Fruit fly (Drosophila melanogaster) whole organism, wandering third instar larva: ENCODE measurements around the gene Atg5.

Experiments used
- CG32264 ChIP-seq: fragments of 200-800 bp; sonication (Bioruptor generic); optimal IDR thresholded peaks from 2 replicates; lab custom pipeline; 2016; ENCODE audit warnings: missing biosample characterization, missing genetic modification characterization
- CG9705 ChIP-seq: fragments of 200-800 bp; sonication (Bioruptor generic); optimal IDR thresholded peaks from 2 replicates; lab custom pipeline; 2018; ENCODE audit warnings: missing biosample characterization, mild to moderate bottlenecking, missing genetic modification characterization
- Dfd ChIP-seq: fragments of >200 bp; optimal IDR thresholded peaks from 2 replicates; lab custom pipeline; 2017; ENCODE audit warnings: missing biosample characterization, missing genetic modification characterization
- brk ChIP-seq: fragments of 200-800 bp; sonication (Bioruptor generic); optimal IDR thresholded peaks from 2 replicates; lab custom pipeline; 2016; ENCODE audit warnings: missing biosample characterization, mild to moderate bottlenecking, missing genetic modification characterization
- jim ChIP-seq: fragments of 175-275, 200-325 bp; sonication (Bioruptor generic); optimal IDR thresholded peaks from 2 replicates; lab custom pipeline; 2016; ENCODE audit warnings: missing biosample characterization, mild to moderate bottlenecking, missing genetic modification characterization
- lola ChIP-seq: fragments of >200 bp; optimal IDR thresholded peaks from 2 replicates; lab custom pipeline; 2017; ENCODE audit warnings: missing biosample characterization, missing genetic modification characterization
- pan ChIP-seq: fragments of >200 bp; optimal IDR thresholded peaks from 2 replicates; lab custom pipeline; 2017
- psq ChIP-seq: fragments of 200-800 bp; sonication (Bioruptor generic); optimal IDR thresholded peaks from 3 replicates; lab custom pipeline; 2017; ENCODE audit warnings: missing biosample characterization, mild to moderate bottlenecking, missing genetic modification characterization, moderate library complexity
- sv ChIP-seq: fragments of 200-800 bp; sonication (Bioruptor generic); optimal IDR thresholded peaks from 3 replicates; lab custom pipeline; 2016; ENCODE audit warnings: missing biosample characterization, missing genetic modification characterization
- usp ChIP-seq: fragments of >200 bp; optimal IDR thresholded peaks from 2 replicates; lab custom pipeline; 2017; ENCODE audit warnings: missing biosample characterization, missing genetic modification characterization

dm6 chrX:7304798-7305447 is 18.6 kb downstream of the Atg5 start:
- TF ChIP-seq psq (GFP tag; lab: Kevin White, UChicago) (peak; percentile 94), Dfd (GFP tag; lab: Kevin White, UChicago) (no peak), lola (GFP tag; lab: Kevin White, UChicago) (no peak), CG9705 (no peak), jim (peak; percentile 89), usp (GFP tag; lab: Kevin White, UChicago) (no peak), brk (GFP tag; lab: Kevin White, UChicago) (no peak), CG32264 (GFP tag; lab: Kevin White, UChicago) (no peak), pan (lab: Kevin White, UChicago) (no peak), sv (GFP tag; lab: Kevin White, UChicago) (no peak)
